Fruit fly (Drosophila melanogaster) S2 (cell line): ENCODE results near the gene CG44198.

Source experiments
- CG8478 ChIP-seq: fragments of >200 bp; optimal IDR thresholded peaks from 2 replicates; lab custom pipeline; 2018
- CTCF ChIP-seq, 2 experiments: fragments of >200 bp; optimal IDR thresholded peaks; 2 replicates each; lab custom pipeline; 2018

- TF ChIP-seq CTCF (optimal IDR thresholded peaks at IDR 0.05; lab: Kevin White, UChicago) (no peak), CG8478 (no peak)
These were observed 23.1 kb downstream of the CG44198 start for dm6 chr2L:13095805-13096204.
